Worm (Caenorhabditis elegans): ENCODE measurements around the gene pacs-1.

- TF ChIP-seq jun-1 (tag; optimal IDR thresholded peaks at IDR 0.05) (no peak), lin-35 (GFP tag; optimal IDR thresholded peaks at IDR 0.05) (no peak), xbp-1 (tag; optimal IDR thresholded peaks at IDR 0.05) (no peak), rnt-1 (tag; optimal IDR thresholded peaks at IDR 0.05) (no peak), ztf-11 (tag; optimal IDR thresholded peaks at IDR 0.05) (no peak), fkh-10 (GFP tag; optimal IDR thresholded peaks at IDR 0.05) (no peak), F16B12.6 (tag; optimal IDR thresholded peaks at IDR 0.05) (no peak)
Measured at ce11 chrV:9198887-9199286, 18.2 kb downstream of the pacs-1 start, which contains the start of gene str-177.

Data from whole organism, L1 larva.